Worm (Caenorhabditis elegans) whole organism, mixed stage, embryonic: Measurements from ENCODE around the gene smgl-2.

Experiments used
- M03D4.4 ChIP-seq: sonication (generic microtip); optimal IDR thresholded peaks from 2 replicates; lab custom pipeline; 2017; ENCODE audit warnings: mild to moderate bottlenecking, missing genetic modification characterization, missing compliant biosample characterization
- bed-3 ChIP-seq: fragments of 200-800 bp; sonication (Bioruptor generic); optimal IDR thresholded peaks from 3 replicates; lab custom pipeline; 2018; ENCODE audit warnings: mild to moderate bottlenecking, missing genetic modification characterization, moderate library complexity, missing compliant biosample characterization
- blmp-1 ChIP-seq: fragments of 150-350 bp; optimal IDR thresholded peaks from 2 replicates; lab custom pipeline; 2014; ENCODE audit warnings: missing biosample characterization, missing genetic modification characterization
- ceh-39 ChIP-seq: fragments of 150-350 bp; optimal IDR thresholded peaks from 2 replicates; lab custom pipeline; 2014; ENCODE audit warnings: missing biosample characterization, missing genetic modification characterization
- ceh-43 ChIP-seq: fragments of 200-800 bp; sonication (Bioruptor generic); optimal IDR thresholded peaks from 2 replicates; lab custom pipeline; 2018; ENCODE audit warnings: mild to moderate bottlenecking, missing genetic modification characterization, moderate library complexity, missing compliant biosample characterization
- ceh-83 ChIP-seq: fragments of 200-800 bp; sonication (Bioruptor generic); optimal IDR thresholded peaks from 2 replicates; lab custom pipeline; 2018; ENCODE audit warnings: mild to moderate bottlenecking, missing genetic modification characterization, missing compliant biosample characterization
- ces-1 ChIP-seq: fragments of 150-350 bp; optimal IDR thresholded peaks from 2 replicates; lab custom pipeline; 2014; ENCODE audit warnings: missing biosample characterization, missing genetic modification reagents, missing genetic modification characterization
- cnd-1 ChIP-seq: fragments of 200-800 bp; sonication (Bioruptor generic); optimal IDR thresholded peaks from 2 replicates; lab custom pipeline; 2018; ENCODE audit warnings: mild to moderate bottlenecking, missing genetic modification characterization, missing compliant biosample characterization
- elt-1 ChIP-seq: sonication (generic microtip); optimal IDR thresholded peaks from 2 replicates; lab custom pipeline; 2017; ENCODE audit warnings: missing genetic modification characterization, mild to moderate bottlenecking, missing compliant biosample characterization, antibody characterized with exemption, moderate library complexity, borderline replicate concordance; ENCODE audit not compliant: insufficient read depth
- elt-3 ChIP-seq: fragments of 150-350 bp; optimal IDR thresholded peaks from 2 replicates; lab custom pipeline; 2014; ENCODE audit warnings: missing biosample characterization, missing genetic modification characterization
- flh-1 ChIP-seq: fragments of 200-800 bp; sonication (Bioruptor generic); optimal IDR thresholded peaks from 2 replicates; lab custom pipeline; 2018; ENCODE audit warnings: mild to moderate bottlenecking, missing genetic modification characterization, moderate library complexity, missing compliant biosample characterization
- ham-2 ChIP-seq: fragments of 200-800 bp; sonication (Bioruptor generic); optimal IDR thresholded peaks from 2 replicates; lab custom pipeline; 2018; ENCODE audit warnings: mild to moderate bottlenecking, missing genetic modification characterization, missing compliant biosample characterization
- lin-13 ChIP-seq: fragments of 150-350 bp; optimal IDR thresholded peaks from 2 replicates; lab custom pipeline; 2014; ENCODE audit warnings: missing biosample characterization, missing genetic modification characterization
- lin-32 ChIP-seq: fragments of 200-800 bp; sonication (Bioruptor generic); optimal IDR thresholded peaks from 2 replicates; lab custom pipeline; 2018; ENCODE audit warnings: mild to moderate bottlenecking, missing genetic modification characterization, missing compliant biosample characterization
- lsy-2 ChIP-seq: fragments of 150-350 bp; optimal IDR thresholded peaks from 2 replicates; lab custom pipeline; 2014; ENCODE audit warnings: missing biosample characterization, missing genetic modification characterization
- mab-5 ChIP-seq: fragments of 150-350 bp; optimal IDR thresholded peaks from 2 replicates; lab custom pipeline; 2014; ENCODE audit warnings: missing biosample characterization, missing genetic modification characterization
- mep-1 ChIP-seq: fragments of 150-350 bp; optimal IDR thresholded peaks from 2 replicates; lab custom pipeline; 2017; ENCODE audit warnings: missing biosample characterization, missing genetic modification reagents, missing genetic modification characterization, inconsistent platforms
- mls-2 ChIP-seq: sonication (generic microtip); optimal IDR thresholded peaks from 2 replicates; lab custom pipeline; 2016; ENCODE audit warnings: mild to moderate bottlenecking, missing genetic modification characterization, moderate library complexity, missing compliant biosample characterization
- nhr-2 ChIP-seq: fragments of 150-350 bp; optimal IDR thresholded peaks from 2 replicates; lab custom pipeline; 2014; ENCODE audit warnings: missing biosample characterization, missing genetic modification characterization
- nhr-28 ChIP-seq: fragments of 150-350 bp; optimal IDR thresholded peaks from 2 replicates; lab custom pipeline; 2014; ENCODE audit warnings: missing biosample characterization, missing genetic modification characterization
- nhr-76 ChIP-seq: sonication (generic microtip); optimal IDR thresholded peaks from 2 replicates; lab custom pipeline; 2017; ENCODE audit warnings: missing biosample characterization, missing genetic modification characterization
- pha-4 ChIP-seq: fragments of 150-350 bp; optimal IDR thresholded peaks from 2 replicates; lab custom pipeline; 2018; ENCODE audit warnings: missing biosample characterization, missing genetic modification reagents, missing genetic modification characterization
- sem-2 ChIP-seq: fragments of 200-800 bp; sonication (Bioruptor generic); optimal IDR thresholded peaks from 2 replicates; lab custom pipeline; 2018; ENCODE audit warnings: mild to moderate bottlenecking, missing genetic modification characterization, missing compliant biosample characterization
- snpc-4 ChIP-seq: fragments of 150-350 bp; optimal IDR thresholded peaks from 2 replicates; lab custom pipeline; 2014; ENCODE audit warnings: missing biosample characterization, missing genetic modification characterization
- sptf-1 ChIP-seq: sonication (generic microtip); optimal IDR thresholded peaks from 2 replicates; lab custom pipeline; 2017; ENCODE audit warnings: mild to moderate bottlenecking, missing genetic modification characterization, moderate library complexity, missing compliant biosample characterization
- unc-120 ChIP-seq: sonication (generic microtip); optimal IDR thresholded peaks from 2 replicates; lab custom pipeline; 2017; ENCODE audit warnings: missing genetic modification characterization, missing compliant biosample characterization; ENCODE audit not compliant: poor library complexity, severe bottlenecking
- unc-62 ChIP-seq: fragments of 150-350 bp; optimal IDR thresholded peaks from 2 replicates; lab custom pipeline; 2014; ENCODE audit warnings: missing biosample characterization, missing genetic modification reagents, missing genetic modification characterization
- zip-8 ChIP-seq: fragments of 150-350 bp; optimal IDR thresholded peaks from 2 replicates; lab custom pipeline; 2014; ENCODE audit warnings: missing biosample characterization, missing genetic modification characterization
- ztf-11 ChIP-seq: fragments of 150-350 bp; optimal IDR thresholded peaks from 2 replicates; lab custom pipeline; 2014; ENCODE audit warnings: missing biosample characterization, missing genetic modification characterization

Gene smgl-2

ce11 chrIV:3709200-3709599, 16.8 kb upstream of the smgl-2 start, which contains the start of gene Y37E11AL.1:
Y37E11AL.1 (plus strand) TSS chrIV:3709500.
- TF ChIP-seq snpc-4 (tag; lab: Kevin White, UChicago) (no peak), ceh-83 (GFP tag; lab: Kevin White, UChicago) (no peak), ces-1 (GFP tag; lab: Kevin White, UChicago) (no peak), lsy-2 (tag; lab: Kevin White, UChicago) (no peak), blmp-1 (no peak), flh-1 (GFP tag; lab: Kevin White, UChicago) (no peak), lin-32 (GFP tag; lab: Kevin White, UChicago) (no peak), sem-2 (no peak), elt-3 (tag; lab: Kevin White, UChicago) (no peak), bed-3 (GFP tag; lab: Kevin White, UChicago) (no peak), pha-4 (tag; lab: Kevin White, UChicago) (no peak), mab-5 (tag; lab: Kevin White, UChicago) (no peak), nhr-28 (tag; lab: Kevin White, UChicago) (no peak), nhr-76 (tag; lab: Kevin White, UChicago) (no peak), elt-1 (tag; lab: Kevin White, UChicago) (no peak)

ce11 chrIV:3710737-3711136, 15.2 kb upstream of the smgl-2 start:
- TF ChIP-seq zip-8 (tag; lab: Kevin White, UChicago) (peak; percentile 94), elt-1 (tag; lab: Kevin White, UChicago) (no peak), lin-32 (GFP tag; lab: Kevin White, UChicago) (no peak), elt-3 (tag; lab: Kevin White, UChicago) (no peak), flh-1 (GFP tag; lab: Kevin White, UChicago) (no peak), ceh-43 (GFP tag; lab: Kevin White, UChicago) (no peak), sptf-1 (no peak), unc-62 (GFP tag; lab: Kevin White, UChicago) (no peak)

ce11 chrIV:3719057-3719456, 6.9 kb upstream of the smgl-2 start, which contains the start of gene Y37E11AM.3:
Y37E11AM.3 (minus strand) TSS chrIV:3719157.
- no peak for TF ChIP-seq mep-1
- no peak for TF ChIP-seq sem-2
- no peak for TF ChIP-seq unc-120
- no peak for TF ChIP-seq elt-1 (tag; lab: Kevin White, UChicago)
- TF ChIP-seq cnd-1 (tag; lab: Kevin White, UChicago) = no peak
- TF ChIP-seq ztf-11 = no peak
- TF ChIP-seq flh-1 (GFP tag; lab: Kevin White, UChicago) = no peak

ce11 chrIV:3720644-3721043, 5.3 kb upstream of the smgl-2 start:
- TF ChIP-seq ham-2 (GFP tag; lab: Kevin White, UChicago) (no peak), pha-4 (tag; lab: Kevin White, UChicago) (peak; percentile 72)
- TF ChIP-seq, all 35 proteins: peak for 1

ce11 chrIV:3721973-3722372, 4.0 kb upstream of the smgl-2 start:
- no peak for TF ChIP-seq zip-8 (tag; lab: Kevin White, UChicago)
- no peak for TF ChIP-seq pha-4 (tag; lab: Kevin White, UChicago)
- TF ChIP-seq cnd-1 (tag; lab: Kevin White, UChicago) = no peak
- TF ChIP-seq lin-13 = no peak
- TF ChIP-seq ceh-39 (tag; lab: Kevin White, UChicago) = no peak
- no peak for TF ChIP-seq nhr-2
- TF ChIP-seq M03D4.4 (tag; lab: Kevin White, UChicago) = no peak

ce11 chrIV:3722690-3723089, 3.3 kb upstream of the smgl-2 start, which contains the start of gene Y37E11AM.4:
Y37E11AM.4 (minus strand) TSS chrIV:3722790.
- TF ChIP-seq M03D4.4 (tag; lab: Kevin White, UChicago) (no peak), mab-5 (tag; lab: Kevin White, UChicago) (no peak), mep-1 (no peak), ztf-11 (no peak), sem-2 (no peak), zip-8 (tag; lab: Kevin White, UChicago) (no peak), elt-3 (tag; lab: Kevin White, UChicago) (no peak), bed-3 (GFP tag; lab: Kevin White, UChicago) (no peak), snpc-4 (tag; lab: Kevin White, UChicago) (no peak), lin-32 (GFP tag; lab: Kevin White, UChicago) (no peak), pha-4 (tag; lab: Kevin White, UChicago) (no peak), sptf-1 (no peak), ceh-83 (GFP tag; lab: Kevin White, UChicago) (no peak), ceh-39 (tag; lab: Kevin White, UChicago) (no peak), blmp-1 (no peak), unc-62 (GFP tag; lab: Kevin White, UChicago) (no peak), cnd-1 (tag; lab: Kevin White, UChicago) (no peak), ham-2 (GFP tag; lab: Kevin White, UChicago) (no peak), mls-2 (tag; lab: Kevin White, UChicago) (no peak), lsy-2 (tag; lab: Kevin White, UChicago) (no peak)
